ENCODE assay signal across 1 fruit fly cellular context in genomic region chr3L:8124481-8125359, dm6.
TF ChIP-seq lines count a peak whose summit lies in the region.

Gene CG7550 (minus strand): TSS chr3L:8124531.
Gene mRpL36 (minus strand): TSS chr3L:8125132.

TF ChIP-seq in whole organism, embryonic, 481 proteins besides CTCF, POLR2A, EP300 and RAD21 (continued from another document):
- TF ChIP-seq amos (GFP tag; IDR thresholded peaks at IDR 0.05; lab: Robert Waterston, UW; ENCODE audit: partially characterized antibody) = 0 out of 2 replicates have a peak, but pooled peaks have one; percentile 6
